Fruit fly (Drosophila melanogaster) whole organism, embryonic: Measurements from ENCODE around the gene CG10621.

Experiments used
- CG12219 ChIP-seq: fragments of 200-800 bp; sonication (Bioruptor generic); optimal IDR thresholded peaks from 3 replicates; lab custom pipeline; 2018; ENCODE audit warnings: missing biosample characterization, mild to moderate bottlenecking, missing genetic modification characterization
- CG13424 ChIP-seq: fragments of 200-800 bp; sonication (Bioruptor generic); optimal IDR thresholded peaks from 2 replicates; lab custom pipeline; 2019; ENCODE audit warnings: missing biosample characterization, mild to moderate bottlenecking, missing genetic modification characterization, moderate library complexity
- CG33213 ChIP-seq: fragments of 200-800 bp; sonication (Bioruptor generic); optimal IDR thresholded peaks from 3 replicates; lab custom pipeline; 2016; ENCODE audit warnings: missing biosample characterization, missing genetic modification characterization
- CG7963 ChIP-seq: fragments of 200-800 bp; sonication (Bioruptor generic); IDR thresholded peaks from 3 replicates; pipeline ENCODE4 v1.3.6; 2022; ENCODE audit warnings: missing biosample characterization, missing genetic modification characterization; ENCODE audit not compliant: partially characterized antibody
- h ChIP-seq: fragments of >200 bp; optimal IDR thresholded peaks from 2 replicates; lab custom pipeline; 2017
- usp ChIP-seq: fragments of >200 bp; optimal IDR thresholded peaks from 2 replicates; lab custom pipeline; 2017; ENCODE audit warnings: missing biosample characterization, missing genetic modification characterization

dm6 chr2L:18948724-18949108 is 5.5 kb downstream of the CG10621 start, which contains the start of gene CG10428:
- peak; percentile 27; the same call in 1 of the 3 replicates for TF ChIP-seq CG7963 (GFP tag; lab: Robert Waterston, UW)
- TF ChIP-seq CG33213 (GFP tag; lab: Kevin White, UChicago): no peak
- TF ChIP-seq CG12219 (GFP tag; lab: Kevin White, UChicago): no peak
- TF ChIP-seq usp (GFP tag; lab: Kevin White, UChicago): no peak
- TF ChIP-seq h (lab: Kevin White, UChicago): no peak
- TF ChIP-seq CG13424 (tag; lab: Kevin White, UChicago): no peak
